Fruit fly (Drosophila melanogaster): Measurements from ENCODE around the gene CG12511.

dm6 chr2L:5726049-5726448 is 47.7 kb downstream of the CG12511 start:
- TF ChIP-seq CG15336 (GFP tag; IDR thresholded peaks at IDR 0.05) (no peak), Sox102F (GFP tag; optimal IDR thresholded peaks at IDR 0.05) (no peak), Lpt (GFP tag; optimal IDR thresholded peaks at IDR 0.05) (no peak), dac (GFP tag; optimal IDR thresholded peaks at IDR 0.05) (no peak), CG4318 (GFP tag; optimal IDR thresholded peaks at IDR 0.05) (no peak), dsx (GFP tag; optimal IDR thresholded peaks at IDR 0.05; ENCODE audit: poor library complexity, severe bottlenecking) (no peak), Smox (GFP tag; optimal IDR thresholded peaks at IDR 0.05) (no peak), Gug (GFP tag; IDR thresholded peaks at IDR 0.05) (no peak), spab (GFP tag; optimal IDR thresholded peaks at IDR 0.05) (no peak), Sox14 (GFP tag; optimal IDR thresholded peaks at IDR 0.05) (no peak), eg (GFP tag; IDR thresholded peaks at IDR 0.05) (no peak), CG10669 (GFP tag; optimal IDR thresholded peaks at IDR 0.05) (no peak), CG6163 (GFP tag; IDR thresholded peaks at IDR 0.05) (no peak), CG3919 (GFP tag; optimal IDR thresholded peaks at IDR 0.05) (no peak)

Data from whole organism, prepupa.